Fruit fly (Drosophila melanogaster) whole organism, embryonic: ENCODE measurements around the gene CG10011.

Experiments used
- CG10274 ChIP-seq: fragments of 200-800 bp; sonication (Bioruptor generic); optimal IDR thresholded peaks from 3 replicates; lab custom pipeline; 2017; ENCODE audit warnings: missing biosample characterization, mild to moderate bottlenecking, missing genetic modification characterization
- CG10366 ChIP-seq: fragments of 200-800 bp; sonication (Bioruptor generic); IDR thresholded peaks from 2 replicates; pipeline ENCODE4 v1.3.6; 2022; ENCODE audit warnings: missing biosample characterization, missing genetic modification characterization
- CG11456 ChIP-seq: fragments of 200-800 bp; sonication (Bioruptor generic); IDR thresholded peaks from 3 replicates; pipeline ENCODE4 v1.3.6; 2022; ENCODE audit warnings: missing biosample characterization, missing genetic modification characterization
- CG15479 ChIP-seq: fragments of 200-800 bp; sonication (Bioruptor generic); optimal IDR thresholded peaks from 3 replicates; lab custom pipeline; 2019; ENCODE audit warnings: missing biosample characterization, mild to moderate bottlenecking, missing genetic modification characterization, moderate library complexity
- CG16813 ChIP-seq: fragments of 200-800 bp; sonication (Bioruptor generic); IDR thresholded peaks from 3 replicates; pipeline ENCODE4 v1.3.6; 2022; ENCODE audit warnings: missing biosample characterization, missing genetic modification characterization; ENCODE audit not compliant: partially characterized antibody
- CG17385 ChIP-seq: fragments of 200-800 bp; sonication (Bioruptor generic); optimal IDR thresholded peaks from 3 replicates; lab custom pipeline; 2018; ENCODE audit warnings: missing biosample characterization, mild to moderate bottlenecking, missing genetic modification characterization
- CG2129 ChIP-seq: fragments of 200-800 bp; sonication (Bioruptor generic); IDR thresholded peaks from 2 replicates; pipeline ENCODE4 v1.3.6; 2022; ENCODE audit warnings: missing biosample characterization, missing genetic modification characterization; ENCODE audit not compliant: partially characterized antibody
- CG3163 ChIP-seq: fragments of 200-800 bp; sonication (Bioruptor generic); optimal IDR thresholded peaks from 3 replicates; lab custom pipeline; 2016; ENCODE audit warnings: missing biosample characterization, missing genetic modification characterization
- CG3726 ChIP-seq: fragments of 200-800 bp; sonication (Bioruptor generic); IDR thresholded peaks from 3 replicates; pipeline ENCODE4, ENCODE4 v1.3.6; 2022; ENCODE audit warnings: missing biosample characterization, missing genetic modification characterization
- CG3838 ChIP-seq: fragments of 200-800 bp; sonication (Bioruptor generic); optimal IDR thresholded peaks from 3 replicates; lab custom pipeline; 2016; ENCODE audit warnings: missing biosample characterization, missing genetic modification characterization
- CG5953 ChIP-seq: fragments of 200-800 bp; sonication (Bioruptor generic); IDR thresholded peaks from 2 replicates; pipeline ENCODE4 v1.3.6; 2022; ENCODE audit warnings: missing biosample characterization, missing genetic modification characterization
- CG6272 ChIP-seq: fragments of 200-800 bp; sonication (Bioruptor generic); IDR thresholded peaks from 2 replicates; pipeline ENCODE4 v1.3.6; 2022; ENCODE audit warnings: missing biosample characterization, missing genetic modification characterization
- CG6791 ChIP-seq: fragments of 200-800 bp; sonication (Bioruptor generic); IDR thresholded peaks from 3 replicates; pipeline ENCODE4 v1.3.6; 2022; ENCODE audit warnings: missing biosample characterization, missing genetic modification characterization; ENCODE audit not compliant: partially characterized antibody
- CG7745 ChIP-seq: fragments of 200-800 bp; sonication (Bioruptor generic); optimal IDR thresholded peaks from 2 replicates; lab custom pipeline; 2018; ENCODE audit warnings: missing biosample characterization, mild to moderate bottlenecking, missing genetic modification characterization, moderate library complexity
- CG9215 ChIP-seq: fragments of 200-800 bp; sonication (Bioruptor generic); IDR thresholded peaks from 2 replicates; pipeline ENCODE4 v1.3.6; 2022; ENCODE audit warnings: missing biosample characterization, missing genetic modification characterization
- CG9817 ChIP-seq: fragments of 200-800 bp; sonication (Bioruptor generic); optimal IDR thresholded peaks from 2 replicates; lab custom pipeline; 2018; ENCODE audit warnings: missing biosample characterization, mild to moderate bottlenecking, missing genetic modification characterization, moderate library complexity
- CG9876 ChIP-seq: fragments of 200-800 bp; sonication (Bioruptor generic); optimal IDR thresholded peaks from 2 replicates; lab custom pipeline; 2016; ENCODE audit warnings: missing biosample characterization, missing genetic modification characterization
- Dll ChIP-seq: fragments of 200-800 bp; sonication (Bioruptor generic); IDR thresholded peaks from 4 replicates; pipeline ENCODE4 v1.3.6; 2022; ENCODE audit warnings: missing biosample characterization, missing genetic modification characterization; ENCODE audit not compliant: partially characterized antibody
- Doc3 ChIP-seq: fragments of 200-800 bp; sonication (Bioruptor generic); IDR thresholded peaks from 3 replicates; pipeline ENCODE4 v1.3.6; 2022; ENCODE audit warnings: missing biosample characterization, missing genetic modification characterization; ENCODE audit not compliant: partially characterized antibody
- Fer2 ChIP-seq: fragments of 200-800 bp; sonication (Bioruptor generic); optimal IDR thresholded peaks from 2 replicates; lab custom pipeline; 2018; ENCODE audit warnings: missing biosample characterization, mild to moderate bottlenecking, missing genetic modification characterization, moderate library complexity
- Hand ChIP-seq: fragments of 200-800 bp; sonication (Bioruptor generic); optimal IDR thresholded peaks from 2 replicates; lab custom pipeline; 2017; ENCODE audit warnings: mild to moderate bottlenecking, missing biosample characterization, missing genetic modification reagents, missing genetic modification characterization
- Hr78 ChIP-seq, 2 experiments: fragments of 200-800 bp in 1 of 2; fragments of >200 bp in 1 of 2; sonication (Bioruptor generic) in 1 of 2; optimal IDR thresholded peaks; 2 replicates each; lab custom pipeline; 2017 to 2019; ENCODE audit warnings: missing biosample characterization in 2 of 2, missing genetic modification characterization in 2 of 2, mild to moderate bottlenecking in 1 of 2, moderate library complexity in 1 of 2
- Mad ChIP-seq: fragments of 200-800 bp; sonication (Bioruptor generic); optimal IDR thresholded peaks from 2 replicates; lab custom pipeline; 2016; ENCODE audit warnings: missing biosample characterization, missing genetic modification characterization
- Opbp ChIP-seq: fragments of 200-800 bp; sonication (Bioruptor generic); IDR thresholded peaks from 3 replicates; pipeline ENCODE4 v1.3.6; 2022; ENCODE audit warnings: missing biosample characterization, missing genetic modification characterization; ENCODE audit not compliant: partially characterized antibody
- Stat92E ChIP-seq, 3 experiments: fragments of >200 bp in 2 of 3; fragments of 200-800 bp in 1 of 3; sonication (Bioruptor generic) in 1 of 3; optimal IDR thresholded peaks; 2 replicates each; lab custom pipeline; 2017 to 2019; ENCODE audit warnings: missing biosample characterization in 3 of 3, missing genetic modification characterization in 3 of 3, mild to moderate bottlenecking in 1 of 3, moderate library complexity in 1 of 3
- abd-A ChIP-seq: fragments of 200-800 bp; sonication (Bioruptor generic); optimal IDR thresholded peaks from 3 replicates; lab custom pipeline; 2019; ENCODE audit warnings: missing biosample characterization, mild to moderate bottlenecking, missing genetic modification characterization, moderate library complexity
- ac ChIP-seq: fragments of 200-800 bp; sonication (Bioruptor generic); optimal IDR thresholded peaks from 3 replicates; lab custom pipeline; 2017; ENCODE audit warnings: missing biosample characterization, mild to moderate bottlenecking, missing genetic modification characterization
- ato ChIP-seq: fragments of 200-800 bp; sonication (Bioruptor generic); IDR thresholded peaks from 2 replicates; pipeline ENCODE4 v1.3.6; 2022; ENCODE audit warnings: missing biosample characterization, missing genetic modification characterization; ENCODE audit not compliant: partially characterized antibody
- br ChIP-seq: fragments of >200 bp; optimal IDR thresholded peaks from 2 replicates; lab custom pipeline; 2017
- btn ChIP-seq: fragments of 200-800 bp; sonication (Bioruptor generic); optimal IDR thresholded peaks from 2 replicates; lab custom pipeline; 2016; ENCODE audit warnings: missing biosample characterization, missing genetic modification characterization
- cas ChIP-seq: fragments of 200-800 bp; sonication (Bioruptor generic); IDR thresholded peaks from 2 replicates; pipeline ENCODE4 v1.3.6; 2022; ENCODE audit warnings: missing biosample characterization, missing genetic modification characterization
- cg ChIP-seq: fragments of 200-800 bp; sonication (Bioruptor generic); optimal IDR thresholded peaks from 3 replicates; lab custom pipeline; 2019; ENCODE audit warnings: missing biosample characterization, mild to moderate bottlenecking, missing genetic modification characterization, moderate library complexity
- chif ChIP-seq, 2 experiments: fragments of 200-800 bp; sonication (Bioruptor generic); optimal IDR thresholded peaks; 3 replicates each; lab custom pipeline; 2016; ENCODE audit warnings: missing biosample characterization in 2 of 2, missing genetic modification characterization in 2 of 2
- disco-r ChIP-seq: fragments of 200-800 bp; sonication (Bioruptor generic); optimal IDR thresholded peaks from 2 replicates; lab custom pipeline; 2016; ENCODE audit warnings: missing biosample characterization, missing genetic modification characterization
- dmrt11E ChIP-seq: fragments of 200-800 bp; sonication (Bioruptor generic); optimal IDR thresholded peaks from 3 replicates; lab custom pipeline; 2018; ENCODE audit warnings: missing biosample characterization, mild to moderate bottlenecking, missing genetic modification characterization, moderate library complexity
- exex ChIP-seq: fragments of 200-800 bp; sonication (Bioruptor generic); optimal IDR thresholded peaks from 4 replicates; lab custom pipeline; 2018; ENCODE audit warnings: missing biosample characterization, mild to moderate bottlenecking, missing genetic modification characterization, moderate library complexity
- fd64A ChIP-seq: fragments of 200-800 bp; sonication (Bioruptor generic); optimal IDR thresholded peaks from 3 replicates; lab custom pipeline; 2018; ENCODE audit warnings: missing biosample characterization, mild to moderate bottlenecking, missing genetic modification characterization
- gem ChIP-seq: fragments of 200-800 bp; sonication (Bioruptor generic); optimal IDR thresholded peaks from 2 replicates; lab custom pipeline; 2019; ENCODE audit warnings: missing biosample characterization, mild to moderate bottlenecking, missing genetic modification characterization, moderate library complexity
- gfzf ChIP-seq: fragments of 200-800 bp; sonication (Bioruptor generic); optimal IDR thresholded peaks from 2 replicates; lab custom pipeline; 2016; ENCODE audit warnings: missing biosample characterization, mild to moderate bottlenecking, missing genetic modification characterization, moderate library complexity
- gt ChIP-seq: fragments of 200-800 bp; sonication (Bioruptor generic); IDR thresholded peaks from 2 replicates; pipeline ENCODE4 v1.3.6; 2022; ENCODE audit warnings: missing biosample characterization, missing genetic modification characterization
- hkb ChIP-seq, 2 experiments: fragments of 200-800 bp in 1 of 2; fragments of >200 bp in 1 of 2; sonication (Bioruptor generic) in 1 of 2; IDR thresholded peaks in 1 of 2; optimal IDR thresholded peaks in 1 of 2; 2 replicates each; pipeline versions ENCODE4 v1.3.6 to Lab custom; 2017 to 2022; ENCODE audit warnings: missing biosample characterization in 1 of 2, missing genetic modification characterization in 1 of 2
- hth ChIP-seq: fragments of >200 bp; optimal IDR thresholded peaks from 2 replicates; lab custom pipeline; 2017; ENCODE audit warnings: inconsistent platforms
- ken ChIP-seq: fragments of 200-800 bp; sonication (Bioruptor generic); IDR thresholded peaks from 3 replicates; pipeline ENCODE4 v1.3.6; 2022; ENCODE audit warnings: missing biosample characterization, missing genetic modification characterization
- mam ChIP-seq: fragments of 200-800 bp; sonication (Bioruptor generic); optimal IDR thresholded peaks from 3 replicates; lab custom pipeline; 2016; ENCODE audit warnings: missing biosample characterization, missing genetic modification characterization
- odd ChIP-seq: fragments of 200-800 bp; sonication (Bioruptor generic); optimal IDR thresholded peaks from 2 replicates; lab custom pipeline; 2017; ENCODE audit warnings: missing biosample characterization, mild to moderate bottlenecking, missing genetic modification characterization
- prd ChIP-seq, 3 experiments: fragments of >200 bp in 2 of 3; fragments of 200-800 bp in 1 of 3; sonication (Bioruptor generic) in 1 of 3; optimal IDR thresholded peaks in 2 of 3; IDR thresholded peaks in 1 of 3; 2 replicates in 2 of 3; 3 replicates in 1 of 3; pipeline versions ENCODE4 v1.3.6 to Lab custom; 2017 to 2022; ENCODE audit warnings: missing biosample characterization in 1 of 3, missing genetic modification characterization in 1 of 3
- rib ChIP-seq: fragments of 200-800 bp; sonication (Bioruptor generic); IDR thresholded peaks from 2 replicates; pipeline ENCODE4 v1.3.6; 2022; ENCODE audit warnings: missing biosample characterization, missing genetic modification characterization
- sug ChIP-seq: fragments of 200-800 bp; optimal IDR thresholded peaks from 2 replicates; lab custom pipeline; 2019; ENCODE audit warnings: missing biosample characterization, mild to moderate bottlenecking, missing genetic modification characterization, moderate library complexity
- usp ChIP-seq: fragments of >200 bp; optimal IDR thresholded peaks from 2 replicates; lab custom pipeline; 2017; ENCODE audit warnings: missing biosample characterization, missing genetic modification characterization
- zf30C ChIP-seq: fragments of 200-800 bp; sonication (Bioruptor generic); optimal IDR thresholded peaks from 3 replicates; lab custom pipeline; 2018; ENCODE audit warnings: missing biosample characterization, mild to moderate bottlenecking, missing genetic modification characterization

CG10011 gene

DNA sequence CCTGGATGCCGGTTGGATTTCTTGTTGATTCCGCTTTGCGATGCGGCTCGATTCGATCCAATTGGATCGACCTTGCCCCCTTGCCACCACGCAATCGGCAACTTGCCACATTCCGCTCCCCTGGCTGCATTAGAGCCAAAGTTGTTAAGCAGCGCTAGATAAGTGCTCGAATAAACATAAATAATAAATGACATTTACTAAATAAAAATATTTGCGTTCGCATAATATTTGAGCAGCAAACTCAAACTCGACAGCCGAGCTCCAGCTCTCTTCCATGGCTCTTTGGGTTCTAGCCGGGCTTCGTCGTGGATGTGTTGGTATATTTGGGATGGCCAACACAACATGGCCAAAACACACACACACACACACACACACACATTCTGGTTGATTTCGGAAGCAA is 64.1 kb downstream of the CG10011 start (continued):
- TF ChIP-seq mam (GFP tag; lab: Kevin White, UChicago) (no peak), btn (GFP tag; lab: Kevin White, UChicago) (no peak), ken (no peak), CG5953 (no peak), CG17385 (GFP tag; lab: Kevin White, UChicago) (peak; percentile 16), sug (tag; lab: Kevin White, UChicago) (no peak), CG7745 (tag; lab: Kevin White, UChicago) (no peak), CG3163 (GFP tag; lab: Kevin White, UChicago) (no peak), CG2129 (GFP tag; lab: Robert Waterston, UW) (no peak), ac (GFP tag; lab: Kevin White, UChicago) (peak; percentile 5), CG11456 (GFP tag; lab: Robert Waterston, UW) (no peak), exex (no peak), Doc3 (no peak), hkb (optimal IDR thresholded peaks at IDR 0.05; lab: Kevin White, UChicago) (no peak), hkb (GFP tag; IDR thresholded peaks at IDR 0.05; lab: Robert Waterston, UW) (no peak), ato (GFP tag; lab: Robert Waterston, UW) (no peak), dmrt11E (peak; percentile 36), Hr78 (GFP tag; optimal IDR thresholded peaks at IDR 0.05; lab: Kevin White, UChicago) (no peak), CG10274 (no peak), br (lab: Kevin White, UChicago) (no peak), fd64A (GFP tag; lab: Kevin White, UChicago) (peak; percentile 63), rib (GFP tag; lab: Robert Waterston, UW) (no peak), Stat92E (GFP tag; optimal IDR thresholded peaks at IDR 0.05; lab: Kevin White, UChicago) (no peak), abd-A (no peak), CG15479 (GFP tag; lab: Kevin White, UChicago) (no peak), Mad (GFP tag; lab: Kevin White, UChicago) (no peak), Hand (no peak), Opbp (GFP tag; lab: Robert Waterston, UW) (no peak), gt (no peak), Fer2 (no peak), gem (tag; lab: Kevin White, UChicago) (peak; percentile 62), CG6791 (no peak), Dll (no peak), zf30C (GFP tag; lab: Kevin White, UChicago) (no peak), cg (GFP tag; lab: Kevin White, UChicago) (no peak), cas (no peak), odd (GFP tag; lab: Kevin White, UChicago) (peak; percentile 67), gfzf (no peak), CG10366 (GFP tag; lab: Robert Waterston, UW) (no peak), chif (GFP tag; optimal IDR thresholded peaks at IDR 0.05; lab: Kevin White, UChicago) (no peak), CG3726 (GFP tag; lab: Robert Waterston, UW) (no peak), disco-r (GFP tag; lab: Kevin White, UChicago) (no peak), CG16813 (no peak), CG9215 (GFP tag; lab: Robert Waterston, UW) (no peak), hth (lab: Kevin White, UChicago) (no peak), prd (optimal IDR thresholded peaks at IDR 0.05; lab: Kevin White, UChicago) (no peak), prd (GFP tag; IDR thresholded peaks at IDR 0.05; lab: Robert Waterston, UW) (no peak), CG6272 (no peak), CG9817 (peak; percentile 35), usp (GFP tag; lab: Kevin White, UChicago) (no peak), CG3838 (GFP tag; lab: Kevin White, UChicago) (no peak), CG9876 (GFP tag; lab: Kevin White, UChicago) (no peak)
